Fruit fly (Drosophila melanogaster) whole organism, larva: Measurements from ENCODE around the gene Ada3.

ENCODE experiments used
- noc ChIP-seq: fragments of 200-800 bp; sonication (Bioruptor generic); optimal IDR thresholded peaks from 3 replicates; lab custom pipeline; 2019; ENCODE audit warnings: missing biosample characterization, mild to moderate bottlenecking, missing genetic modification characterization, moderate library complexity

Gene Ada3

DNA sequence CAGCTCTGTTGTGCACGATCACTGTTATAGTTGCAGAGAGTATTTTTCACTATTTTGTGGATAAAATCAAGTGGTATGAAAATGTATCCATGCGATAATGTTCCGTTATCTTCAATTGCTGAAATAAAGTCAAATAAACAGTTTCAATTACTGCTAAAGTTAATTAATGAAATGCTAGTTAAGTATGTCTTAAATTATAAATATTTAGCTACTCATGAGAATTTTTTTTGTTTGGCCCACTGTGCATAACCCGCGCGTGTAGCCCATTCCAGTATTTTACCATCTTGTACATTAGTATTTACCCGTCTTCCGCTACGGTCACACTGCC, at the start of gene Ada3:
Gene Ada3 (plus strand): TSS at position 292 of the 328 bp plus-strand sequence.
- peak; percentile 84 for TF ChIP-seq noc (tag; lab: Kevin White, UChicago)

DNA sequence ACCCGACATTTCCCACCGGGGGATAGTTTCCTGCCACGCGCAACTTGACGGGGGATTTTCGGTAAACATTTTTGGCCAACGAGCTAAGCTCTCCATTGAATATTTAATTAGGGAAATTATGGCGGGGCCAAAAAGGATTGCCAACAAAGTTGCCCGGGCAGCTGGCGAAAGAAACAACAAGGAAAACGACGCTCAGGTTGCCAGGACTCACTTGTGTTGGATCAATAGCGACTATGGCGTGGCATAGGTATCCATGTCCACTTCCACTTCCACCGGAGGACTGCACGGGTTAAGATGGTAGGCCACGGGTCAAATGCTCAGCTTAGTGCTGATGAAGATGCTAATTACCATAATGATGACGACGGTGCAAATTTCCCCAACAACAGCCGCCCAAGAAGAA, 41.9 kb upstream of the Ada3 start, which contains the start of gene CG15373:
Gene CG15373 (plus strand): TSS at position 301 of the 400 bp plus-strand sequence.
- TF ChIP-seq noc (tag; lab: Kevin White, UChicago): no peak

DNA sequence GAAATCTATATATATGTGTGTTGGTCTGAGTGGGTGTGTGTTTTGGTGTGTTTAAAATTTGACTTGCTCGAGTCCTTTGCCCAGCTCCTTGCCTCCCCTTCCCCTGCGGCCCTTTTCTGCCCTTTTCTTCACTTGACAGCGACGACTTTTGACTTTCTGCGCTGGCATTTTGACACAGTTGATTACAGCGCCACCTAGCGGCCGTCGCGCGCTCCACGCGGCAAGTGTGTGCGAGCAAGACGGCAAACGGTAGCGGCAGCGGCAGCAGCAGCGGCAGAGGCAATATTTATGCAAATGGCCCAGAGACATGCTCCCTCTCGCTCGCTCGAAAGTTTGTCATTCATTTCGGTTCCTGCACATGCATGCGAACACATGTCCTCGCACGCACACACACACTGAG, 33.4 kb upstream of the Ada3 start:
- no peak for TF ChIP-seq noc (tag; lab: Kevin White, UChicago)

DNA sequence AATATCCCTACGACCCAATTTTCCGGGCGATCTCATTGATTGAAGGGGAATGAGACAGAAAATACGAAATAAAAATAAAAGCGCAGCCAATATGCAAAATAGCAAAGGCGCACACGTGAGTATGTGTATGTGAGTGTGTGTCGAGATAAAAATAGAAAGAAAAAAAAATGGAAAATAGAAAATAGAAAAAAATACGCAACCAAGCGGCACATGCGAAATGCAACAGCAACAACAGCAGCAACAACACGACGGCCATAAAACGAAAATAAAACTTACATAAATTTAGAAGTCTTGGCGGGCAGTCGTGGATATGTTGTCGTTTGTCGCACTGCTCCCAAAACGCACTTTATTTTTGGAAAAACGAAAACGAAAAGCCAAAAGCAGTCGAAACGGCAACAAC, 28.4 kb upstream of the Ada3 start:
- TF ChIP-seq noc (tag; lab: Kevin White, UChicago): no peak

DNA sequence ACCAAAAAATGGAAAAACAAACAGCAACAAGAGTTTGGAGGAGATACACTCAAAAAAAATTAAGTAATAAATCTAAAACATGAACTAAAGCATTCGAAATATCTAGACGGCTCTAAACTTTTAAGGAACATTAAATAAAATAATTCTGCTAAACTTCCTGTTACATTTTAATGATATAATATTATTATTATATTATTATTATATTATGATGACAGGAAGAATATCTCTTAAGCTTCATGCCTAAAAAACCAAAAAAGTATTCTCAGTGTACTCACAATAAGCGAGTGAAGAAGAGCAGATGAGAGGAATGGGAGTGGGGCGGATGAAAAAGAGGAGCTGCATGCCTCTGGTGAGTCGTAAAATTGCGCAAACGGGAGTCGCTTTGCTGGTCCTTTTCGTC, 27.5 kb upstream of the Ada3 start:
- no peak for TF ChIP-seq noc (tag; lab: Kevin White, UChicago)

DNA sequence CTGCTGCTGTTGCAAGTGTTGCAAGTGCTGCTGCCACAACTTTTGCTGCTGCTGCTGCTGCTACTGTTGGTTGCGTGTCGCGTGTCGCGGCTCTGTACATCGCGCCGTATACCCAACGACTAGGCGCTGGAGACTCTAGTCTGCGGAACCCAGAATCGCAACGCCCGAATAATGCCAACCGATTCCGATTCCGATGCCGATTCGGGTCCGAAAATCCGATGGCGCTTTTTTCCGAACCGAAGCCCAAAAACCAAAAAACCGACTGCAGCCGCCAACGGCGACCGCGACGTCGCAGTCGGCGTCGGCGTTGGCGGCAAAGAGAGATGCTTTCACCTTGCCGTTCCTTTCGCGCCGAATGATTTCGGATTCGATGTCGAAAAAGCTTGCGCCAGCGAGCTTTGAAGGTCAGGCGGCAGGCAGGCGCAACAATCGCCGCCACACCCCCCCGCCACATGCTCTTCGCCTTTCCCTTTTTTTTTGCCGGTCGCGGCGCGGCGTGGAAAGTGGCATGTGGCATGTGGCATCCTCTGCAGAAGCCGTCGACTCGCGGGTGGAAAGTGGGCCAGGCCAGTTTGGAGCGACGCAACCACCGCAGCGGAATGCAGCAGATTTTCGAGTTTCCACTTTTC, 22.3 kb upstream of the Ada3 start, which contains the start of gene Sh:
Gene Sh (minus strand): TSS at position 104 of the 629 bp plus-strand sequence.
- TF ChIP-seq noc (tag; lab: Kevin White, UChicago): no peak

DNA sequence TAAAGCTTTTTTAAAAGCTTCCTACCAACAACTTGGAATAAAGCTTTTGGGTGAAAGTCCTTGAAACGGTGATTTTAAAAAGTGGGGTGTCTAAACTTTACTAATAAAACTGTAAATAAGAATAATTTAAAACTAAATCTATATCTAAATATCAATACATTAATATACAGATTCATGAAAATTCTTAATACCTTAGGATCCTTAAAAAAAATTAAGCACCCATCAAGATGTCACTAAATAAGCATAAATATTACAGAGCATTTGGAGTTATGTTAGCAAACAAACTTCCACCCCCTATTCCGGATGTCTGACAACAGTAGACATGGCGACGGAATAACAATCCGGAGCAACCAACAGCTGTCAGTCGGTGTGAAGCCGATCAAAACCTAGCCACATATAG, 21.4 kb upstream of the Ada3 start, which contains the start of gene Dhc16F:
Gene Dhc16F (plus strand): TSS at position 301 of the 400 bp plus-strand sequence.
- TF ChIP-seq noc (tag; lab: Kevin White, UChicago): no peak

DNA sequence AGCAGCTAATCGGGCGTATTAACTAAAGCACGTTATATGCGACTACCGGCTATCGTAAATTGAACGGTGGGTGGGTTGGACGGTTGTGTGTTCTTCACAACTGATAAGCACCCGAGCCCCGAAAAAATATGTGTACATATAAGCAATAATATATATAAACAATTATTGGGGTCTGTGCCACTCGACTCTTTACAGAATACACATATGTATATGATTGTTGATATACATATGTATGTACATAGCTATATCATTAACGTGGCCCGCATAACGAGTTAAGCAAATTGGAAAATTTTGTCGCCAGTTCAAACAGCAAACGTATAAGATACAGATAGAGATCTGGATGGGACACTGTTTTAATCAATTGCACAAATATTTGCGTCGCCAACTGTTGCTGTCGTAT, 2.9 kb upstream of the Ada3 start:
- TF ChIP-seq noc (tag; lab: Kevin White, UChicago): no peak

DNA sequence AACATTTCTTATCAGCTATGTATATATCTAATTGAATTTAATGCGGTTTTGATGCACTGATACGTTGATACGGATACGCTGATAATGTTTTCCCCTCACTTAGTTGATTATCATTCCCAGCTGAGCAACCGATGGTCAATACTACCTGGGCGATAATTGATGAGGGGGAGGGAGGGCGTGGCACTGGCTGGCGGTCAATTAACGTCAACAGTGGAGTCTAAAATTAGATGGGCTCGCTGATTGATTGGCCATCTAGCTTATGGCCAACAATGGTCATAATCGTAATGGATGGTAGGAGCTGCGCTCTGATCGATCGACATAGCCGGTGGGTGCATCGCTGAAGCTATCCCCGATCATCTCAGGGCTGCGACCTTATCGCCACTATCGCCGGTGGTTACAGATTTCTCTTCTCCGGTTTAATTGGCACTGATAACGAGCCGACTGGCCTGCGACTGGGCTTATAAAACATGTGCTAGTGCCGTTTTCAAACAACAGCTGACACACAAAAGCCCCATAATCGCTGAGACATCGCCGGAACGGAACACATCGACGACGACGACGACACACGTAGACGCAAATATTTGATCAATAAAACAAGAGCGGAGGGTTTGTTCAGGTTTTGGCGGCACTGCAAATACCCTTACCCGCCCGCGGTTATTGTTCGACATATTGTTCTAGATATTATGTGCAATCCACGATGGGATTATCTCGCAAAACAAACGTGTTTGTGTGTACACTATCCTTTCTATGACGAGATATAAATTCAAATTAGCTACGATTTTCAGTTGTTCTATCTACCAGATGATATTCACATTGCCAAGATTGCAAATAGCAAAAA, 1.8 kb upstream of the Ada3 start:
- no peak for TF ChIP-seq noc (tag; lab: Kevin White, UChicago)

DNA sequence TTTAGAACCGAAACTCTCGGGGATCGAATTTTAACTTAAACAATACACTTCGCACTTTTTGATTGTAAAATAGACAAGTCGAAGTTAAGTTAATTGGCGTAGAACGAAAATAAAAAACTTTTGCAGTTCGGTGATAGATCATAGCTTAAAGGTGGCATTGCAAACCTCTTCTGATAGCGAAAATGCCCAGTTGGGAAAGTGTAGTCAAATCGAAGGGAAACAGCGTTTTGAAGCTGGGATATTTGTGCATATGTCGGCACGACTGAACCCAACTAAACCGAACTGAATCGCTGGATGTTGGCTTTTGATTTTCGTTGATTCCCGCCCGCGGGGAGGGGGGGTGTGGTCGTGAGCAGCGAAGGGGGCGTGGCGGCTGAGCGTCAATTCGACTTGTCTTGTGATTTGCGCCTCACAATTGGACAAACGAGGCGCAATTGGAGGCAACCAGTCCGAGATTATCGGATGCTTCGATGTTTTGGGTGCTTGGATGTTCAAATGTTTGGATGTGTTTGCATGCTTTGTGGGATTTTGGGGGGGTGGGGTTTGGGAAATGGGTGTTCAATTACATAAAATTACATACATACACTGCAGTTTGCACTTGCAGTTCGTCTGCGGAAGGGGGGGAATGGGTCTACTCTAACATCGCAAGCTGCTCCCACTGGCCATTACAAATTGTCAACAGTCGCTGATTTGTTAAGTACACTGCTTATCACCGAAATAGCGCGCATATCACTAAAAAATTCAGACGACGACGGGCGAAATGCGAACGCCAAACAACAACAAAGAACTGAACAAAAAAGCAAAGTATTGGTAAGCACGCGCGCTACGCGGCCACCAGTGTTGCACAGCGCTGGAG, 719 bp upstream of the Ada3 start:
- no peak for TF ChIP-seq noc (tag; lab: Kevin White, UChicago)

DNA sequence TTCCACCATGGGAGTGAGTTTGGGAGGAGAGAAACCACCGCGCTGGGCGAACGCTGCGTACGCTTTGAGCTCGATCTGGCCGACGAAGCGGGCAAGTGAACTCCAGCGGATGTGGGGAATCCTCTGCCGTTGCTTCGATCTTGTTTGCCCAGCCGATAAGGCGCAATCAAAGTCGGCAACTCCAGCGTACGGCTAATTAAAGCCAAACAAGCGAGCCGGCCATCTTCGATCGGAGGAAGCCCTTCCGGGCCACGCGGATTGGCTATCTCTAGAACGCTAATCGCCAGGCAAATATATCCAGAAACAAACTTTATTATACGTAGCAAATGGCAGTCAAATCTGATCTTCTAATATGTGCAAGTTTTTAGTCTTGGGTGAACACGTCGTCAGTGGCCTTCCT, 2.9 kb downstream of the Ada3 start, which contains the start of gene CG7536:
Gene CG7536 (minus strand): TSS at position 101 of the 400 bp plus-strand sequence.
- TF ChIP-seq noc (tag; lab: Kevin White, UChicago): no peak

DNA sequence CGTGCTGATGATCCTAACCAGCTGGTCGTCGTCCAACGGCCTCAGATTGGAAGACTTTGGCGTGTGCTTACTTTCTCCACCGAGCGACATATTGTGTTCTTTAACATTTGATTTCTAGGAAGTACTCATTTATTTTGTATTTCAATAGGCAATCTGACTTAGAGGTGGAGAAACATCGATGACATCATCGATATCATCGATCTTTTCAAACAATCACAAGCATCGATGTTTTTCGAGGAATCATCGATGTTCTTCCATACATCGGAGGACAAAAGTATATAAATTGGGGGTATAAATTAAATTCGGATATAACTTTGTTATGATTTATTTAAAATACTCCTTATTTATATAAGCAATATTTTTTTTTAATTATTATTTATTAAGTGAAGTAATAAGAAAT, 4.8 kb downstream of the Ada3 start, which contains the start of gene Swt1:
Gene Swt1 (minus strand): TSS at position 177 of the 400 bp plus-strand sequence.
- no peak for TF ChIP-seq noc (tag; lab: Kevin White, UChicago)

DNA sequence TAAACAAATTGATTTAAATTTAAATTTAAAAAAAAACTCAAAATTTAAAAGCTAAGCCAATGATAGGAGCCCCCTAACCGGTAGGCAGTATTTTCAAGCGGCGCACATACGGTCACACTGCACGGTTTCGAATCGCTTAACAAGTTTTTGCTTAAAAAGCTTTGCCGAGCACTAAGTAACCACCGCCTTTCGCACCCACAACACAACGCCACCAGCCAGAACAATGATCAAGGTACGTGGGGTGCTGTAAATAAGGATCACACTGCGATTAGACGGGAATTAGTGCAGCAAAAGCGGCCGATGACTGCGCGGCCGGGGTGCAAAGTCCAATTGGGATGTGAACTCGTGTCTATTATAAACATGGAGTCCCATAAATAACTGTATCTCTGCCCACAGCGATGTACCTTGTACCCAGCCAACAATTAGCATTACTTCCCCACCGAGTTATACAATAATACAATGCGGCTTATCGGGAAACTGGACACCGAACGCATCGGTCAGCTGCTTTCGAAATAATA, 5.7 kb downstream of the Ada3 start, which contains the start of gene scu:
Gene scu (plus strand): TSS at position 101 of the 518 bp plus-strand sequence.
- peak; percentile 29 for TF ChIP-seq noc (tag; lab: Kevin White, UChicago)

DNA sequence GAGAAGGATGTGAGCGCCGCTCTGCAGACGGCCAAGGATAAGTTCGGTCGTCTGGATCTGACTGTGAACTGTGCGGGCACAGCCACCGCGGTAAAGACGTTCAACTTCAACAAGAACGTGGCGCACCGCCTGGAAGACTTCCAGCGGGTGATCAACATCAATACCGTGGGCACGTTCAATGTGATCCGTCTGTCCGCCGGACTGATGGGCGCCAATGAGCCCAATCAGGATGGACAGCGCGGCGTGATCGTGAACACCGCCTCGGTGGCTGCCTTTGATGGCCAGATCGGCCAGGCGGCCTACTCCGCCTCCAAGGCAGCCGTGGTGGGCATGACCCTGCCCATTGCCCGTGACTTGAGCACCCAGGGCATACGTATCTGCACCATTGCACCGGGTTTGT, 6.6 kb downstream of the Ada3 start:
- no peak for TF ChIP-seq noc (tag; lab: Kevin White, UChicago)

DNA sequence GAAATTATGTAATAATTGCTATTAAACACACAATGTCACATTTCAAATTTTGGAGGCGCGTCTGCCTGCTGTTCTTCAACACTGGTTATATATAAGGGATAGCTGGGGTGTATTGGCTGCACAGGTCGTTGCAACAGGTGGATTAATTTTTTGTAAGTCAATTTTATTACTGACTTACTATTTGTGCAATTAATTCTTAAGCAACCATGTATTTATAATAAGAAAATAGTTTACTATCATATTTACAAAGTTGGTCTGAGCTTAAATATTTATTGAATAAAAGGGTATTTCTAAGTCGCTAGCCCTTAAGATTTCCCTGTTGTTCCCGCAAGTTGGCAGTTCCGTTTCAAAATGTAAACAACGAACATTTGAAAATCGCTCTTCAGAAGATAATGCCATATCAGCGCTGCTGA, 7.3 kb downstream of the Ada3 start, which contains the start of gene RhoGAP16F:
Gene RhoGAP16F (plus strand): TSS at position 336 of the 413 bp plus-strand sequence.
- peak; percentile 81 for TF ChIP-seq noc (tag; lab: Kevin White, UChicago)
